Fruit fly (Drosophila melanogaster) whole organism, embryonic: ENCODE data around the gene MAGE.

Source experiments
- CG10274 ChIP-seq: fragments of 200-800 bp; sonication (Bioruptor generic); optimal IDR thresholded peaks from 3 replicates; lab custom pipeline; 2017; ENCODE audit warnings: missing biosample characterization, mild to moderate bottlenecking, missing genetic modification characterization
- CG10543 ChIP-seq: fragments of 200-800 bp; sonication (Bioruptor generic); optimal IDR thresholded peaks from 3 replicates; lab custom pipeline; 2017; ENCODE audit warnings: missing biosample characterization, mild to moderate bottlenecking, missing genetic modification characterization, moderate library complexity
- CG13775 ChIP-seq: fragments of 200-800 bp; sonication (Bioruptor generic); optimal IDR thresholded peaks from 3 replicates; lab custom pipeline; 2017; ENCODE audit warnings: missing biosample characterization, mild to moderate bottlenecking, missing genetic modification characterization
- CG15479 ChIP-seq: fragments of 200-800 bp; sonication (Bioruptor generic); optimal IDR thresholded peaks from 3 replicates; lab custom pipeline; 2019; ENCODE audit warnings: missing biosample characterization, mild to moderate bottlenecking, missing genetic modification characterization, moderate library complexity
- CG31365 ChIP-seq: fragments of 200-800 bp; sonication (Bioruptor generic); optimal IDR thresholded peaks from 2 replicates; lab custom pipeline; 2018; ENCODE audit warnings: missing biosample characterization, mild to moderate bottlenecking, missing genetic modification characterization
- CG31441 ChIP-seq: fragments of 200-800 bp; sonication (Bioruptor generic); IDR thresholded peaks from 2 replicates; pipeline ENCODE4 v1.3.6; 2022; ENCODE audit warnings: missing biosample characterization, missing genetic modification characterization
- CG4424 ChIP-seq: fragments of 200-800 bp; sonication (Bioruptor generic); optimal IDR thresholded peaks from 3 replicates; lab custom pipeline; 2016; ENCODE audit warnings: missing biosample characterization, missing genetic modification characterization
- CG5953 ChIP-seq: fragments of 200-800 bp; sonication (Bioruptor generic); IDR thresholded peaks from 2 replicates; pipeline ENCODE4 v1.3.6; 2022; ENCODE audit warnings: missing biosample characterization, missing genetic modification characterization
- CG6254 ChIP-seq: fragments of 200-800 bp; sonication (Bioruptor generic); optimal IDR thresholded peaks from 3 replicates; lab custom pipeline; 2017; ENCODE audit warnings: mild to moderate bottlenecking, missing biosample characterization, missing genetic modification reagents, missing genetic modification characterization
- CG6272 ChIP-seq: fragments of 200-800 bp; sonication (Bioruptor generic); IDR thresholded peaks from 2 replicates; pipeline ENCODE4 v1.3.6; 2022; ENCODE audit warnings: missing biosample characterization, missing genetic modification characterization
- CG7271 ChIP-seq: fragments of 200-800 bp; sonication (Bioruptor generic); optimal IDR thresholded peaks from 2 replicates; lab custom pipeline; 2018; ENCODE audit warnings: missing biosample characterization, mild to moderate bottlenecking, missing genetic modification characterization, moderate library complexity
- CG8359 ChIP-seq: fragments of 200-800 bp; sonication (Bioruptor generic); optimal IDR thresholded peaks from 2 replicates; lab custom pipeline; 2017; ENCODE audit warnings: missing biosample characterization, mild to moderate bottlenecking, missing genetic modification characterization, borderline replicate concordance
- CG8388 ChIP-seq: fragments of 200-800 bp; sonication (Bioruptor generic); optimal IDR thresholded peaks from 2 replicates; lab custom pipeline; 2019; ENCODE audit warnings: missing biosample characterization, mild to moderate bottlenecking, missing genetic modification characterization, moderate library complexity
- CG8924 ChIP-seq: fragments of 200-800 bp; optimal IDR thresholded peaks from 3 replicates; lab custom pipeline; 2019; ENCODE audit warnings: missing biosample characterization, mild to moderate bottlenecking, missing genetic modification characterization, moderate library complexity
- CG9817 ChIP-seq: fragments of 200-800 bp; sonication (Bioruptor generic); optimal IDR thresholded peaks from 2 replicates; lab custom pipeline; 2018; ENCODE audit warnings: missing biosample characterization, mild to moderate bottlenecking, missing genetic modification characterization, moderate library complexity
- CG9932 ChIP-seq: fragments of 200-800 bp; sonication (Bioruptor generic); IDR thresholded peaks from 2 replicates; pipeline ENCODE4 v1.3.6; 2022; ENCODE audit warnings: missing biosample characterization, missing genetic modification characterization
- Dad ChIP-seq: fragments of 200-800 bp; sonication (Bioruptor generic); optimal IDR thresholded peaks from 3 replicates; lab custom pipeline; 2016; ENCODE audit warnings: missing biosample characterization, missing genetic modification characterization
- Dref ChIP-seq: fragments of 200-800 bp; sonication (Bioruptor generic); IDR thresholded peaks from 2 replicates; pipeline ENCODE4 v1.3.6; 2022; ENCODE audit warnings: missing biosample characterization, missing genetic modification characterization
- Gug ChIP-seq: fragments of 200-800 bp; sonication (Bioruptor generic); IDR thresholded peaks from 4 replicates; pipeline ENCODE4 v1.3.6; 2022; ENCODE audit warnings: missing biosample characterization, missing genetic modification characterization
- HLH3B ChIP-seq: fragments of 200-800 bp; sonication (Bioruptor generic); IDR thresholded peaks from 2 replicates; pipeline ENCODE4 v1.3.6; 2022; ENCODE audit warnings: missing biosample characterization, missing genetic modification characterization
- Jarid2 ChIP-seq: fragments of 200-800 bp; sonication (Bioruptor generic); optimal IDR thresholded peaks from 3 replicates; lab custom pipeline; 2017; ENCODE audit warnings: mild to moderate bottlenecking, missing biosample characterization, missing genetic modification reagents, missing genetic modification characterization
- Med ChIP-seq: fragments of 200-800 bp; sonication (Bioruptor generic); peaks from one replicate; lab custom pipeline; 2016; ENCODE audit warnings: missing biosample characterization, missing genetic modification characterization, mild to moderate bottlenecking, inconsistent platforms, moderate library complexity
- Myb ChIP-seq: fragments of 200-800 bp; sonication (Bioruptor generic); optimal IDR thresholded peaks from 2 replicates; lab custom pipeline; 2016; ENCODE audit warnings: missing biosample characterization, missing genetic modification characterization
- Optix ChIP-seq: fragments of 200-800 bp; sonication (Bioruptor generic); IDR thresholded peaks from 3 replicates; pipeline ENCODE4 v1.3.6; 2022; ENCODE audit warnings: missing biosample characterization, missing genetic modification characterization
- Tbp ChIP-seq: fragments of >200 bp; optimal IDR thresholded peaks from 2 replicates; lab custom pipeline; 2018; ENCODE audit warnings: missing biosample characterization, missing genetic modification characterization
- Trl ChIP-seq, 3 experiments: fragments of >200 bp in 2 of 3; fragments of 200-800 bp in 1 of 3; sonication (Bioruptor generic) in 1 of 3; optimal IDR thresholded peaks; 2 replicates in 1 of 3; 3 replicates in 2 of 3; lab custom pipeline; 2016 to 2017; ENCODE audit warnings: missing biosample characterization in 1 of 3, missing genetic modification characterization in 1 of 3
- chn ChIP-seq: fragments of 200-800 bp; sonication (Bioruptor generic); optimal IDR thresholded peaks from 2 replicates; lab custom pipeline; 2016; ENCODE audit warnings: missing biosample characterization, missing genetic modification characterization
- cwo ChIP-seq: fragments of 200-800 bp; sonication (Bioruptor generic); optimal IDR thresholded peaks from 3 replicates; lab custom pipeline; 2017; ENCODE audit warnings: missing biosample characterization, missing genetic modification characterization, mild to moderate bottlenecking, moderate library complexity, missing genetic modification reagents
- dpn ChIP-seq, 2 experiments: fragments of 200-800 bp; sonication (Bioruptor generic); optimal IDR thresholded peaks; 3 replicates each; lab custom pipeline; 2016; ENCODE audit warnings: missing biosample characterization in 2 of 2, missing genetic modification characterization in 2 of 2
- fd102C ChIP-seq: fragments of 200-800 bp; sonication (Bioruptor generic); optimal IDR thresholded peaks from 2 replicates; lab custom pipeline; 2018; ENCODE audit warnings: missing biosample characterization, mild to moderate bottlenecking, missing genetic modification characterization, moderate library complexity
- maf-S ChIP-seq: fragments of 200-800 bp; sonication (Bioruptor generic); optimal IDR thresholded peaks from 2 replicates; lab custom pipeline; 2016; ENCODE audit warnings: missing biosample characterization, missing genetic modification characterization
- pb ChIP-seq: fragments of 200-800 bp; sonication (Bioruptor generic); optimal IDR thresholded peaks from 3 replicates; lab custom pipeline; 2016; ENCODE audit warnings: missing biosample characterization, missing genetic modification characterization
- pzg ChIP-seq: fragments of 200-800 bp; sonication (Bioruptor generic); optimal IDR thresholded peaks from 3 replicates; lab custom pipeline; 2018; ENCODE audit warnings: missing biosample characterization, mild to moderate bottlenecking, missing genetic modification characterization, moderate library complexity
- slbo ChIP-seq: fragments of 200-800 bp; sonication (Bioruptor generic); IDR thresholded peaks from 2 replicates; pipeline ENCODE4 v1.3.6; 2022; ENCODE audit warnings: missing biosample characterization, missing genetic modification characterization
- sr ChIP-seq: fragments of 200-800 bp; sonication (Bioruptor generic); IDR thresholded peaks from 3 replicates; pipeline ENCODE4 v1.3.6; 2022; ENCODE audit warnings: missing biosample characterization, missing genetic modification characterization
- stwl ChIP-seq: fragments of 200-800 bp; sonication (Bioruptor generic); optimal IDR thresholded peaks from 3 replicates; lab custom pipeline; 2018; ENCODE audit warnings: missing biosample characterization, mild to moderate bottlenecking, missing genetic modification characterization, moderate library complexity
- ttk ChIP-seq: fragments of 200-800 bp; sonication (Bioruptor generic); IDR thresholded peaks from 2 replicates; pipeline ENCODE4 v2.1.2; 2022; ENCODE audit warnings: missing biosample characterization, missing genetic modification characterization
- twi ChIP-seq: fragments of 200-800 bp; optimal IDR thresholded peaks from 2 replicates; lab custom pipeline; 2019; ENCODE audit warnings: missing biosample characterization, mild to moderate bottlenecking, missing genetic modification characterization, moderate library complexity
- vfl ChIP-seq: fragments of 200-800 bp; sonication (Bioruptor generic); optimal IDR thresholded peaks from 2 replicates; lab custom pipeline; 2016; ENCODE audit warnings: missing biosample characterization, missing genetic modification characterization

The MAGE gene

dm6 chr3R:7150544-7151406 is 4.2 kb downstream of the MAGE start, which contains the start of the genes gfzf and Sas-4 (continued):
- TF ChIP-seq Trl (optimal IDR thresholded peaks at IDR 0.05; lab: Kevin White, UChicago) (no peak), Trl (GFP tag; optimal IDR thresholded peaks at IDR 0.05; lab: Kevin White, UChicago) (peak; percentile 39), Gug (GFP tag; lab: Robert Waterston, UW) (peak; percentile 47; the same call in 2 of the 4 replicates), pzg (GFP tag; lab: Kevin White, UChicago) (peak; percentile 33), cwo (GFP tag; lab: Kevin White, UChicago) (no peak), CG10274 (GFP tag; lab: Kevin White, UChicago) (peak; percentile 37), twi (tag; lab: Kevin White, UChicago) (peak; percentile 27), CG8359 (GFP tag; lab: Kevin White, UChicago) (no peak), stwl (peak; percentile 39), CG9817 (tag; lab: Kevin White, UChicago) (peak; percentile 60), Optix (GFP tag; lab: Robert Waterston, UW) (peak; percentile 44; the same call in 1 of the 3 replicates), Myb (GFP tag; lab: Kevin White, UChicago) (peak; percentile 38), CG9932 (peak; percentile 79), CG8924 (peak; percentile 47), Dad (GFP tag; lab: Kevin White, UChicago) (no peak), sr (GFP tag; lab: Robert Waterston, UW) (no peak), slbo (GFP tag; lab: Robert Waterston, UW) (peak; percentile 84), Jarid2 (GFP tag; lab: Kevin White, UChicago) (no peak), CG7271 (tag; lab: Kevin White, UChicago) (no peak), Tbp (GFP tag; lab: Kevin White, UChicago) (no peak), CG6272 (peak; percentile 41), chn (peak; percentile 50), CG31365 (tag; lab: Kevin White, UChicago) (no peak), pb (no peak), dpn (GFP tag; optimal IDR thresholded peaks at IDR 0.05; lab: Kevin White, UChicago) (peak; percentile 50 to 51), Dref (GFP tag; lab: Robert Waterston, UW) (0 out of 2 replicates have a peak, but pooled peaks have one; percentile 32), CG31441 (peak; percentile 57), CG5953 (GFP tag; lab: Robert Waterston, UW) (0 out of 2 replicates have a peak, but pooled peaks have one; percentile 15), CG4424 (GFP tag; lab: Kevin White, UChicago) (peak; percentile 68), CG13775 (peak; percentile 78), HLH3B (peak; percentile 42; the same call in 1 of the 2 replicates), fd102C (GFP tag; lab: Kevin White, UChicago) (no peak), CG10543 (GFP tag; lab: Kevin White, UChicago) (peak; percentile 57), Med (GFP tag; lab: Kevin White, UChicago) (peak; percentile 82), maf-S (no peak), vfl (peak; percentile 30), CG15479 (GFP tag; lab: Kevin White, UChicago) (peak; percentile 6), ttk (GFP tag; lab: Robert Waterston, UW) (peak; percentile 48; the same call in 1 of the 2 replicates), CG6254 (GFP tag; lab: Kevin White, UChicago) (no peak), CG8388 (GFP tag; lab: Kevin White, UChicago) (peak; percentile 23)
